Worm (Caenorhabditis elegans) whole organism, L4 larva: ENCODE results near the gene erl-1.

Experiments
- F26F4.8 ChIP-seq: fragments of 200-800 bp; sonication (Bioruptor generic); conservative IDR thresholded peaks from 2 replicates; pipeline ENCODE4 v1.3.6; 2022; ENCODE audit warnings: missing genetic modification characterization, missing compliant biosample characterization
- F37D6.2 ChIP-seq: sonication (generic microtip); optimal IDR thresholded peaks from 2 replicates; lab custom pipeline; 2016; ENCODE audit warnings: mild to moderate bottlenecking, missing genetic modification characterization, missing compliant biosample characterization
- F44E2.7 ChIP-seq: fragments of 200-800 bp; sonication (Bioruptor generic); IDR thresholded peaks from 2 replicates; pipeline ENCODE4 v2.1.2; 2022; ENCODE audit warnings: missing genetic modification characterization, missing compliant biosample characterization
- R02D3.7 ChIP-seq: fragments of 150-350 bp; sonication (generic microtip); optimal IDR thresholded peaks from 3 replicates; lab custom pipeline; 2014; ENCODE audit warnings: missing biosample characterization, missing genetic modification characterization
- Y105C5A.15 ChIP-seq: fragments of 200-800 bp; sonication (Bioruptor generic); IDR thresholded peaks from 2 replicates; pipeline ENCODE4 v1.3.6; 2022; ENCODE audit warnings: missing genetic modification characterization, missing compliant biosample characterization
- Y5F2A.4 ChIP-seq: fragments of 200-800 bp; sonication (Bioruptor generic); optimal IDR thresholded peaks from 2 replicates; lab custom pipeline; 2018; ENCODE audit warnings: mild to moderate bottlenecking, missing genetic modification characterization, missing compliant biosample characterization
- Y75B8A.6 ChIP-seq: fragments of 200-800 bp; sonication (Bioruptor generic); IDR thresholded peaks from 2 replicates; pipeline ENCODE4 v1.3.6; 2022; ENCODE audit warnings: missing genetic modification reagents, missing genetic modification characterization, missing compliant biosample characterization
- aha-1 ChIP-seq: fragments of 150-350 bp; peaks from one replicate; lab custom pipeline; 2014; ENCODE audit warnings: missing biosample characterization, missing genetic modification characterization
- ama-1 ChIP-seq: fragments of 150-350 bp; optimal IDR thresholded peaks from 2 replicates; lab custom pipeline; 2014; ENCODE audit warnings: inconsistent platforms, mixed read lengths
- ceh-44 ChIP-seq: fragments of 200-800 bp; sonication (Bioruptor generic); IDR thresholded peaks from 2 replicates; pipeline ENCODE4 v1.3.6; 2022; ENCODE audit warnings: missing genetic modification reagents, missing genetic modification characterization, missing compliant biosample characterization
- ctbp-1 ChIP-seq: fragments of 200-800 bp; sonication (Bioruptor generic); IDR thresholded peaks from 2 replicates; pipeline ENCODE4 v1.3.6; 2022; ENCODE audit warnings: missing genetic modification reagents, missing genetic modification characterization, missing compliant biosample characterization
- daf-19 ChIP-seq: fragments of 200-800 bp; sonication (Bioruptor generic); conservative IDR thresholded peaks from 2 replicates; pipeline ENCODE4 v1.3.6; 2022; ENCODE audit warnings: missing genetic modification characterization, missing compliant biosample characterization
- daf-8 ChIP-seq: fragments of 200-800 bp; sonication (Bioruptor generic); IDR thresholded peaks from 2 replicates; pipeline ENCODE4 v1.3.6; 2022; ENCODE audit warnings: missing genetic modification characterization, missing compliant biosample characterization
- duxl-1 ChIP-seq: sonication (generic microtip); optimal IDR thresholded peaks from 2 replicates; lab custom pipeline; 2016; ENCODE audit warnings: mild to moderate bottlenecking, missing genetic modification characterization, moderate library complexity, missing compliant biosample characterization; ENCODE audit not compliant: poor library complexity
- dve-1 ChIP-seq: sonication (generic microtip); optimal IDR thresholded peaks from 2 replicates; lab custom pipeline; 2017; ENCODE audit warnings: antibody characterized with exemption, mild to moderate bottlenecking, missing genetic modification characterization, missing compliant biosample characterization; ENCODE audit not compliant: insufficient read depth
- egl-27 ChIP-seq: sonication (generic microtip); optimal IDR thresholded peaks from 3 replicates; lab custom pipeline; 2017; ENCODE audit warnings: missing biosample characterization, missing genetic modification reagents, missing genetic modification characterization
- egl-43 ChIP-seq: fragments of 200-800 bp; sonication (Bioruptor generic); IDR thresholded peaks from 2 replicates; pipeline ENCODE4 v1.3.6; 2022; ENCODE audit warnings: missing genetic modification reagents, missing genetic modification characterization, missing compliant biosample characterization
- fkh-10 ChIP-seq: fragments of 150-350 bp; optimal IDR thresholded peaks from 2 replicates; lab custom pipeline; 2014; ENCODE audit warnings: missing biosample characterization, missing genetic modification reagents, missing genetic modification characterization
- fos-1 ChIP-seq: fragments of 150-350 bp; optimal IDR thresholded peaks from 2 replicates; lab custom pipeline; 2014; ENCODE audit warnings: missing biosample characterization, missing genetic modification characterization
- gei-8 ChIP-seq: fragments of 200-800 bp; sonication (Bioruptor generic); optimal IDR thresholded peaks from 2 replicates; lab custom pipeline; 2018; ENCODE audit warnings: mild to moderate bottlenecking, missing genetic modification characterization, missing compliant biosample characterization
- hif-1 ChIP-seq, 2 experiments: sonication (generic microtip); optimal IDR thresholded peaks; 2 replicates each; lab custom pipeline; 2016 to 2017; ENCODE audit warnings: missing compliant biosample characterization in 2 of 2, missing genetic modification characterization in 2 of 2, missing genetic modification reagents in 2 of 2, missing genotype in 2 of 2, mild to moderate bottlenecking in 1 of 2
- jun-1 ChIP-seq: fragments of 150-350 bp; optimal IDR thresholded peaks from 2 replicates; lab custom pipeline; 2014; ENCODE audit warnings: missing biosample characterization, missing genetic modification reagents, missing genetic modification characterization
- lin-1 ChIP-seq: fragments of 200-800 bp; sonication (Bioruptor generic); IDR thresholded peaks from 2 replicates; pipeline ENCODE4 v1.3.6; 2022; ENCODE audit warnings: missing genetic modification reagents, missing genetic modification characterization, missing compliant biosample characterization
- lin-13 ChIP-seq: fragments of 150-350 bp; optimal IDR thresholded peaks from 2 replicates; lab custom pipeline; 2014; ENCODE audit warnings: missing biosample characterization, missing genetic modification reagents, missing genetic modification characterization
- lin-15B ChIP-seq: fragments of 150-350 bp; sonication (generic microtip); optimal IDR thresholded peaks from 3 replicates; lab custom pipeline; 2014; ENCODE audit warnings: missing biosample characterization, missing genetic modification characterization
- lin-39 ChIP-seq: fragments of 150-350 bp; optimal IDR thresholded peaks from 2 replicates; lab custom pipeline; 2014; ENCODE audit warnings: missing biosample characterization, missing genetic modification reagents, missing genetic modification characterization
- lir-3 ChIP-seq: sonication (generic microtip); optimal IDR thresholded peaks from 2 replicates; lab custom pipeline; 2016; ENCODE audit warnings: mild to moderate bottlenecking, missing genetic modification characterization, missing compliant biosample characterization
- madf-9 ChIP-seq: fragments of 200-800 bp; sonication (Bioruptor generic); conservative IDR thresholded peaks from 2 replicates; pipeline ENCODE4 v1.3.6; 2022; ENCODE audit warnings: missing genetic modification reagents, missing genetic modification characterization, missing compliant biosample characterization
- mdt-29 ChIP-seq: fragments of 200-800 bp; sonication (Bioruptor generic); IDR thresholded peaks from 2 replicates; pipeline ENCODE4 v1.3.6; 2022; ENCODE audit warnings: missing genetic modification reagents, missing genetic modification characterization, missing compliant biosample characterization
- nhr-102 ChIP-seq: sonication (generic microtip); optimal IDR thresholded peaks from 2 replicates; lab custom pipeline; 2016; ENCODE audit warnings: mild to moderate bottlenecking, missing genetic modification characterization, moderate library complexity, missing compliant biosample characterization
- nhr-11 ChIP-seq: fragments of 150-350 bp; optimal IDR thresholded peaks from 2 replicates; lab custom pipeline; 2014; ENCODE audit warnings: missing biosample characterization, missing genetic modification characterization
- nhr-237 ChIP-seq: sonication (generic microtip); optimal IDR thresholded peaks from 2 replicates; lab custom pipeline; 2017; ENCODE audit warnings: missing biosample characterization, missing genetic modification characterization
- nhr-25 ChIP-seq: sonication (generic microtip); optimal IDR thresholded peaks from 2 replicates; lab custom pipeline; 2017; ENCODE audit warnings: missing genetic modification characterization, mild to moderate bottlenecking, missing compliant biosample characterization, antibody characterized with exemption, moderate library complexity, borderline replicate concordance; ENCODE audit not compliant: insufficient read depth
- nhr-28 ChIP-seq: fragments of 150-350 bp; optimal IDR thresholded peaks from 2 replicates; lab custom pipeline; 2014; ENCODE audit warnings: missing biosample characterization, missing genetic modification characterization
- nhr-41 ChIP-seq: fragments of 200-800 bp; sonication (Bioruptor generic); IDR thresholded peaks from 2 replicates; pipeline ENCODE4 v1.3.6; 2022; ENCODE audit warnings: missing genetic modification reagents, missing genetic modification characterization, missing compliant biosample characterization
- nhr-77 ChIP-seq: fragments of 150-350 bp; optimal IDR thresholded peaks from 2 replicates; lab custom pipeline; 2014; ENCODE audit warnings: missing biosample characterization, missing genetic modification characterization
- rbr-2 ChIP-seq: sonication (generic microtip); optimal IDR thresholded peaks from 2 replicates; lab custom pipeline; 2016; ENCODE audit warnings: missing genotype, missing genetic modification characterization, missing compliant biosample characterization
- saeg-2 ChIP-seq: fragments of 200-800 bp; sonication (Bioruptor generic); IDR thresholded peaks from 2 replicates; pipeline ENCODE4 v1.3.6; 2022; ENCODE audit warnings: missing genetic modification reagents, missing genetic modification characterization, missing compliant biosample characterization
- skn-1 ChIP-seq: fragments of 150-350 bp; optimal IDR thresholded peaks from 2 replicates; lab custom pipeline; 2014; ENCODE audit warnings: missing biosample characterization, missing genetic modification characterization
- snpc-1.2 ChIP-seq: fragments of 200-800 bp; sonication (Bioruptor generic); IDR thresholded peaks from 2 replicates; pipeline ENCODE4 v1.3.6; 2022; ENCODE audit warnings: missing genetic modification reagents, missing genetic modification characterization, missing compliant biosample characterization
- spr-3 ChIP-seq: fragments of 200-800 bp; sonication (Bioruptor generic); optimal IDR thresholded peaks from 2 replicates; lab custom pipeline; 2018; ENCODE audit warnings: mild to moderate bottlenecking, missing genetic modification characterization, missing compliant biosample characterization
- tag-97 ChIP-seq: fragments of 200-800 bp; sonication (Bioruptor generic); IDR thresholded peaks from 2 replicates; pipeline ENCODE4 v1.3.6; 2022; ENCODE audit warnings: missing genetic modification characterization, missing compliant biosample characterization
- unc-130 ChIP-seq: sonication (generic microtip); optimal IDR thresholded peaks from 2 replicates; lab custom pipeline; 2016; ENCODE audit warnings: missing genetic modification reagents, missing genetic modification characterization, missing compliant biosample characterization
- zip-2 ChIP-seq: fragments of 150-350 bp; optimal IDR thresholded peaks from 2 replicates; lab custom pipeline; 2014; ENCODE audit warnings: missing biosample characterization, missing genetic modification characterization

erl-1 gene

ce11 chrIV:12268272-12269045 is 19.3 kb upstream of the erl-1 start, which contains the start of the genes ppm-1.H and rpl-34 (continued):
- TF ChIP-seq nhr-28 (tag; lab: Kevin White, UChicago) (no peak), mdt-29 (GFP tag; lab: Robert Waterston, UW) (no peak), ama-1 (lab: Kevin White, UChicago) (no peak), ceh-44 (no peak), unc-130 (GFP tag; lab: Kevin White, UChicago) (peak; percentile 2), jun-1 (tag; lab: Kevin White, UChicago) (no peak), nhr-25 (tag; lab: Kevin White, UChicago) (no peak), skn-1 (tag; lab: Kevin White, UChicago) (no peak), lin-39 (tag; lab: Kevin White, UChicago) (no peak), nhr-11 (tag; lab: Kevin White, UChicago) (no peak), lin-13 (GFP tag; lab: Kevin White, UChicago) (no peak), daf-19 (GFP tag; lab: Robert Waterston, UW) (no peak), lin-15B (tag; lab: Kevin White, UChicago) (no peak), F26F4.8 (GFP tag; lab: Robert Waterston, UW) (no peak), egl-27 (tag; lab: Kevin White, UChicago) (no peak), fos-1 (tag; lab: Kevin White, UChicago) (no peak), nhr-102 (tag; lab: Kevin White, UChicago) (no peak), duxl-1 (no peak), nhr-41 (GFP tag; lab: Robert Waterston, UW) (no peak), zip-2 (tag; lab: Kevin White, UChicago) (no peak), gei-8 (GFP tag; lab: Kevin White, UChicago) (no peak), lin-1 (GFP tag; lab: Robert Waterston, UW) (no peak), Y105C5A.15 (GFP tag; lab: Robert Waterston, UW) (no peak), dve-1 (tag; lab: Kevin White, UChicago) (no peak), Y75B8A.6 (GFP tag; lab: Robert Waterston, UW) (no peak)

- TF ChIP-seq aha-1 (tag; lab: Kevin White, UChicago), result peak; percentile 9
- no peak for TF ChIP-seq nhr-77 (tag; lab: Kevin White, UChicago)
These were observed 17.3 kb upstream of the erl-1 start, which contains the start of gene C42C1.3 for ce11 chrIV:12270392-12270791. Gene C42C1.3, minus strand, starts transcription at chrIV:12270492.

- TF ChIP-seq hif-1 (tag; optimal IDR thresholded peaks at IDR 0.05; lab: Kevin White, UChicago) (no peak), ama-1 (lab: Kevin White, UChicago) (no peak), lir-3 (tag; lab: Kevin White, UChicago) (no peak), spr-3 (GFP tag; lab: Kevin White, UChicago) (no peak), rbr-2 (no peak), saeg-2 (no peak), daf-8 (no peak), madf-9 (GFP tag; lab: Robert Waterston, UW) (no peak), snpc-1.2 (GFP tag; lab: Robert Waterston, UW) (no peak), Y5F2A.4 (GFP tag; lab: Kevin White, UChicago) (no peak), R02D3.7 (tag; lab: Kevin White, UChicago) (no peak), nhr-237 (tag; lab: Kevin White, UChicago) (no peak), egl-43 (no peak), tag-97 (GFP tag; lab: Robert Waterston, UW) (no peak), aha-1 (tag; lab: Kevin White, UChicago) (no peak), fkh-10 (no peak), F37D6.2 (tag; lab: Kevin White, UChicago) (no peak), F44E2.7 (GFP tag; lab: Robert Waterston, UW) (no peak), ctbp-1 (no peak)
These were observed 13.4 kb upstream of the erl-1 start for ce11 chrIV:12274365-12274764.
